Fruit fly (Drosophila melanogaster) whole organism, pupa: ENCODE data around the gene TfIIA-S.

Experiments
- CG10348 ChIP-seq: fragments of 200-800 bp; sonication (Bioruptor generic); IDR thresholded peaks from 2 replicates; pipeline ENCODE4 v1.3.6; 2022; ENCODE audit warnings: missing biosample characterization, missing genetic modification characterization
- CG12605 ChIP-seq: fragments of 200-800 bp; sonication (Bioruptor generic); IDR thresholded peaks from 2 replicates; pipeline ENCODE4 v1.3.6; 2022; ENCODE audit warnings: missing biosample characterization, missing genetic modification characterization
- CG13204 ChIP-seq: fragments of 200-800 bp; sonication (Bioruptor generic); optimal IDR thresholded peaks from 2 replicates; lab custom pipeline; 2018; ENCODE audit warnings: missing biosample characterization, mild to moderate bottlenecking, missing genetic modification characterization, moderate library complexity
- CG14655 ChIP-seq: fragments of 200-800 bp; sonication (Bioruptor generic); optimal IDR thresholded peaks from 3 replicates; lab custom pipeline; 2017; ENCODE audit warnings: mild to moderate bottlenecking, missing biosample characterization, missing genetic modification reagents, missing genetic modification characterization
- CG15710 ChIP-seq: fragments of 200-800 bp; sonication (Bioruptor generic); optimal IDR thresholded peaks from 2 replicates; lab custom pipeline; 2018; ENCODE audit warnings: missing biosample characterization, mild to moderate bottlenecking, missing genetic modification characterization, moderate library complexity
- CG17806 ChIP-seq: fragments of 200-800 bp; sonication (Bioruptor generic); optimal IDR thresholded peaks from 2 replicates; lab custom pipeline; 2018; ENCODE audit warnings: missing biosample characterization, mild to moderate bottlenecking, missing genetic modification characterization, moderate library complexity
- CG32121 ChIP-seq: fragments of 200-800 bp; sonication (Bioruptor generic); IDR thresholded peaks from 2 replicates; pipeline ENCODE4 v1.3.6; 2022; ENCODE audit warnings: missing biosample characterization, missing genetic modification characterization
- CG34367 ChIP-seq: fragments of 200-800 bp; sonication (Bioruptor generic); optimal IDR thresholded peaks from 2 replicates; lab custom pipeline; 2018; ENCODE audit warnings: missing biosample characterization, mild to moderate bottlenecking, missing genetic modification characterization
- CG4496 ChIP-seq: fragments of 200-800 bp; sonication (Bioruptor generic); IDR thresholded peaks from 3 replicates; pipeline ENCODE4 v1.3.6; 2022; ENCODE audit warnings: missing biosample characterization, missing genetic modification characterization
- CG8159 ChIP-seq: fragments of 200-800 bp; sonication (Bioruptor generic); optimal IDR thresholded peaks from 3 replicates; lab custom pipeline; 2018; ENCODE audit warnings: missing biosample characterization, mild to moderate bottlenecking, missing genetic modification characterization, moderate library complexity
- CG8301 ChIP-seq: fragments of 200-800 bp; sonication (Bioruptor generic); optimal IDR thresholded peaks from 2 replicates; lab custom pipeline; 2018; ENCODE audit warnings: missing biosample characterization, mild to moderate bottlenecking, missing genetic modification characterization
- CG9948 ChIP-seq: fragments of 200-800 bp; sonication (Bioruptor generic); optimal IDR thresholded peaks from 2 replicates; lab custom pipeline; 2018; ENCODE audit warnings: missing biosample characterization, mild to moderate bottlenecking, missing genetic modification characterization, moderate library complexity
- D1 ChIP-seq: fragments of 200-800 bp; sonication (Bioruptor generic); optimal IDR thresholded peaks from 2 replicates; lab custom pipeline; 2018; ENCODE audit warnings: missing biosample characterization, mild to moderate bottlenecking, missing genetic modification characterization, moderate library complexity
- EcR ChIP-seq: fragments of 200-800 bp; sonication (Bioruptor generic); optimal IDR thresholded peaks from 3 replicates; lab custom pipeline; 2019; ENCODE audit warnings: missing biosample characterization, missing genetic modification characterization, mild to moderate bottlenecking, moderate library complexity, missing genetic modification reagents
- Ets98B ChIP-seq: fragments of 200-800 bp; sonication (Bioruptor generic); IDR thresholded peaks from 2 replicates; pipeline ENCODE4 v1.3.6; 2022; ENCODE audit warnings: missing biosample characterization, missing genetic modification characterization
- Pif1A ChIP-seq: fragments of 200-800 bp; sonication (Bioruptor generic); optimal IDR thresholded peaks from 3 replicates; lab custom pipeline; 2016; ENCODE audit warnings: missing biosample characterization, missing genetic modification characterization
- Pif1B ChIP-seq: fragments of 200-800 bp; sonication (Bioruptor generic); optimal IDR thresholded peaks from 3 replicates; lab custom pipeline; 2016; ENCODE audit warnings: missing biosample characterization, missing genetic modification characterization
- Snoo ChIP-seq: fragments of 200-800 bp; sonication (Bioruptor generic); optimal IDR thresholded peaks from 3 replicates; lab custom pipeline; 2017; ENCODE audit warnings: missing biosample characterization, mild to moderate bottlenecking, missing genetic modification characterization, inconsistent platforms
- fd96Ca ChIP-seq: fragments of 200-800 bp; sonication (Bioruptor generic); IDR thresholded peaks from 3 replicates; pipeline ENCODE4 v1.3.6; 2022; ENCODE audit warnings: missing biosample characterization, missing genetic modification characterization
- gl ChIP-seq: fragments of 200-800 bp; sonication (Bioruptor generic); optimal IDR thresholded peaks from 2 replicates; lab custom pipeline; 2018; ENCODE audit warnings: missing biosample characterization, mild to moderate bottlenecking, missing genetic modification characterization
- rn ChIP-seq: fragments of 200-800 bp; sonication (Bioruptor generic); IDR thresholded peaks from 2 replicates; pipeline ENCODE4 v1.3.6; 2022; ENCODE audit warnings: missing biosample characterization, missing genetic modification characterization

Gene TfIIA-S

dm6 chr3R:23920874-23921539 is 30.1 kb upstream of the TfIIA-S start:
- peak; percentile 58 for TF ChIP-seq CG15710 (tag; lab: Kevin White, UChicago)
- TF ChIP-seq Pif1A (GFP tag; lab: Kevin White, UChicago), result peak; percentile 6
- no peak for TF ChIP-seq Pif1B (GFP tag; lab: Kevin White, UChicago)
- no peak for TF ChIP-seq CG8301 (tag; lab: Kevin White, UChicago)
- peak; percentile 52 for TF ChIP-seq Ets98B
- TF ChIP-seq CG13204 (GFP tag; lab: Kevin White, UChicago), result no peak
- TF ChIP-seq CG4496, result peak; percentile 74
- TF ChIP-seq CG12605, result no peak
- TF ChIP-seq Snoo (tag; lab: Kevin White, UChicago), result peak; percentile 52
- TF ChIP-seq rn (GFP tag; lab: Robert Waterston, UW), result no peak
- peak; percentile 36 for TF ChIP-seq CG17806 (tag; lab: Kevin White, UChicago)
- no peak for TF ChIP-seq D1 (tag; lab: Kevin White, UChicago)
- TF ChIP-seq gl (tag; lab: Kevin White, UChicago), result peak; percentile 44
- TF ChIP-seq EcR, result peak; percentile 62
- peak; percentile 51 for TF ChIP-seq CG8159
- TF ChIP-seq CG34367 (tag; lab: Kevin White, UChicago), result peak; percentile 37
- TF ChIP-seq CG10348 (GFP tag; lab: Robert Waterston, UW), result no peak
- TF ChIP-seq CG14655 (GFP tag; lab: Kevin White, UChicago), result no peak
- peak; percentile 33 for TF ChIP-seq CG9948 (tag; lab: Kevin White, UChicago)
- peak; percentile 24; the same call in 1 of the 2 replicates for TF ChIP-seq CG32121 (GFP tag; lab: Robert Waterston, UW)
- peak; percentile 62; the same call in 2 of the 3 replicates for TF ChIP-seq fd96Ca (GFP tag; lab: Robert Waterston, UW)

dm6 chr3R:23920387-23920786 is 29.5 kb upstream of the TfIIA-S start:
- no peak for TF ChIP-seq CG14655 (GFP tag; lab: Kevin White, UChicago)
- TF ChIP-seq CG15710 (tag; lab: Kevin White, UChicago), result no peak
- no peak for TF ChIP-seq CG17806 (tag; lab: Kevin White, UChicago)
- no peak for TF ChIP-seq gl (tag; lab: Kevin White, UChicago)
- TF ChIP-seq CG10348 (GFP tag; lab: Robert Waterston, UW), result no peak
- no peak for TF ChIP-seq Ets98B
- TF ChIP-seq CG8301 (tag; lab: Kevin White, UChicago), result no peak
- TF ChIP-seq D1 (tag; lab: Kevin White, UChicago), result no peak

dm6 chr3R:23919366-23919765 is 28.5 kb upstream of the TfIIA-S start:
- TF ChIP-seq gl (tag; lab: Kevin White, UChicago) (peak; percentile 5), CG12605 (no peak), Snoo (tag; lab: Kevin White, UChicago) (no peak)

dm6 chr3R:23915967-23916366 is 25.1 kb upstream of the TfIIA-S start:
- no peak for TF ChIP-seq CG10348 (GFP tag; lab: Robert Waterston, UW)
- peak; percentile 70 for TF ChIP-seq fd96Ca (GFP tag; lab: Robert Waterston, UW)
- peak; percentile 92 for TF ChIP-seq CG9948 (tag; lab: Kevin White, UChicago)
- peak; percentile 94 for TF ChIP-seq CG8159
- peak; percentile 82 for TF ChIP-seq D1 (tag; lab: Kevin White, UChicago)
- peak; percentile 78 for TF ChIP-seq CG8301 (tag; lab: Kevin White, UChicago)
- peak; percentile 75 for TF ChIP-seq Pif1B (GFP tag; lab: Kevin White, UChicago)
- no peak; the same call in 1 of the 2 replicates for TF ChIP-seq CG12605
- TF ChIP-seq rn (GFP tag; lab: Robert Waterston, UW), result 0 out of 2 replicates have a peak, but pooled peaks have one; percentile 27
- TF ChIP-seq EcR, result no peak
- no peak for TF ChIP-seq CG32121 (GFP tag; lab: Robert Waterston, UW)
- TF ChIP-seq Snoo (tag; lab: Kevin White, UChicago), result peak; percentile 82
- peak; percentile 90 for TF ChIP-seq CG34367 (tag; lab: Kevin White, UChicago)
- TF ChIP-seq CG15710 (tag; lab: Kevin White, UChicago), result peak; percentile 91
- peak; percentile 62 for TF ChIP-seq CG13204 (GFP tag; lab: Kevin White, UChicago)
- peak; percentile 38; the same call in 1 of the 2 replicates for TF ChIP-seq Ets98B
- TF ChIP-seq Pif1A (GFP tag; lab: Kevin White, UChicago), result peak; percentile 88
- TF ChIP-seq CG4496, result peak; percentile 61; the same call in 2 of the 3 replicates
- peak; percentile 93 for TF ChIP-seq CG17806 (tag; lab: Kevin White, UChicago)
- TF ChIP-seq gl (tag; lab: Kevin White, UChicago), result peak; percentile 78
- peak; percentile 83 for TF ChIP-seq CG14655 (GFP tag; lab: Kevin White, UChicago)

dm6 chr3R:23915042-23915428 is 24.2 kb upstream of the TfIIA-S start:
- peak; percentile 34; the same call in 1 of the 3 replicates for TF ChIP-seq fd96Ca (GFP tag; lab: Robert Waterston, UW)
- peak; percentile 97 for TF ChIP-seq CG8159
- TF ChIP-seq CG14655 (GFP tag; lab: Kevin White, UChicago), result peak; percentile 78
- no peak for TF ChIP-seq CG32121 (GFP tag; lab: Robert Waterston, UW)
- peak; percentile 91 for TF ChIP-seq gl (tag; lab: Kevin White, UChicago)
- TF ChIP-seq CG12605, result peak; percentile 73
- no peak for TF ChIP-seq CG10348 (GFP tag; lab: Robert Waterston, UW)
- peak; percentile 95 for TF ChIP-seq Pif1A (GFP tag; lab: Kevin White, UChicago)
- TF ChIP-seq CG9948 (tag; lab: Kevin White, UChicago), result peak; percentile 94
- TF ChIP-seq rn (GFP tag; lab: Robert Waterston, UW), result peak; percentile 49
- TF ChIP-seq EcR, result peak; percentile 88
- peak; percentile 86 for TF ChIP-seq CG4496
- TF ChIP-seq Ets98B, result peak; percentile 45; the same call in 1 of the 2 replicates
- peak; percentile 66 for TF ChIP-seq CG8301 (tag; lab: Kevin White, UChicago)
- TF ChIP-seq CG17806 (tag; lab: Kevin White, UChicago), result peak; percentile 96
- TF ChIP-seq CG15710 (tag; lab: Kevin White, UChicago), result peak; percentile 98
- TF ChIP-seq D1 (tag; lab: Kevin White, UChicago), result peak; percentile 93
- peak; percentile 95 for TF ChIP-seq Snoo (tag; lab: Kevin White, UChicago)
- TF ChIP-seq CG13204 (GFP tag; lab: Kevin White, UChicago), result peak; percentile 94
- TF ChIP-seq CG34367 (tag; lab: Kevin White, UChicago), result peak; percentile 96
- TF ChIP-seq Pif1B (GFP tag; lab: Kevin White, UChicago), result peak; percentile 95
